Worm (Caenorhabditis elegans) whole organism, L3 larva: ENCODE measurements around the gene pde-2.
"Not testable (repeated sequence)": the region's sequence is repeated elsewhere in the genome, so short reads cannot be mapped to it uniquely, and the experiment has no call there.

Experiments used
- ZK546.5 ChIP-seq: sonication (generic microtip); optimal IDR thresholded peaks from 2 replicates; lab custom pipeline; 2017; ENCODE audit warnings: missing biosample characterization, missing genetic modification characterization
- aly-2 ChIP-seq: fragments of 150-350 bp; optimal IDR thresholded peaks from 2 replicates; lab custom pipeline; 2014; ENCODE audit warnings: missing biosample characterization, missing genetic modification characterization
- ama-1 ChIP-seq: fragments of 150-350 bp; optimal IDR thresholded peaks from 2 replicates; lab custom pipeline; 2018
- ceh-16 ChIP-seq: sonication (generic microtip); optimal IDR thresholded peaks from 2 replicates; lab custom pipeline; 2017; ENCODE audit warnings: missing biosample characterization, missing genetic modification characterization
- ceh-28 ChIP-seq: fragments of 150-350 bp; optimal IDR thresholded peaks from 2 replicates; lab custom pipeline; 2014; ENCODE audit warnings: missing biosample characterization, missing genetic modification reagents, missing genetic modification characterization
- ceh-82 ChIP-seq: fragments of 150-350 bp; optimal IDR thresholded peaks from 2 replicates; lab custom pipeline; 2014; ENCODE audit warnings: missing biosample characterization, missing genetic modification characterization
- ceh-9 ChIP-seq: sonication (generic microtip); optimal IDR thresholded peaks from 2 replicates; lab custom pipeline; 2018; ENCODE audit warnings: missing biosample characterization, missing genetic modification characterization
- daf-12 ChIP-seq: fragments of 150-350 bp; optimal IDR thresholded peaks from 2 replicates; lab custom pipeline; 2014; ENCODE audit warnings: missing biosample characterization, missing genetic modification reagents, missing genetic modification characterization
- egl-5 ChIP-seq: fragments of 150-350 bp; optimal IDR thresholded peaks from 2 replicates; lab custom pipeline; 2017; ENCODE audit warnings: missing biosample characterization, missing genetic modification reagents, missing genetic modification characterization, inconsistent platforms
- elt-1 ChIP-seq: fragments of 150-350 bp; optimal IDR thresholded peaks from 2 replicates; lab custom pipeline; 2014; ENCODE audit warnings: missing biosample characterization, missing genetic modification characterization
- elt-2 ChIP-seq: sonication (generic microtip); optimal IDR thresholded peaks from 2 replicates; lab custom pipeline; 2016; ENCODE audit warnings: missing genetic modification reagents, mild to moderate bottlenecking, missing genetic modification characterization, missing compliant biosample characterization
- fkh-2 ChIP-seq: fragments of 150-350 bp; optimal IDR thresholded peaks from 2 replicates; lab custom pipeline; 2014; ENCODE audit warnings: missing biosample characterization, missing genetic modification reagents, missing genetic modification characterization
- hmg-11 ChIP-seq: sonication (generic microtip); optimal IDR thresholded peaks from 2 replicates; lab custom pipeline; 2016; ENCODE audit warnings: missing genetic modification characterization, missing compliant biosample characterization
- jun-1 ChIP-seq: fragments of 150-350 bp; optimal IDR thresholded peaks from 2 replicates; lab custom pipeline; 2014; ENCODE audit warnings: missing biosample characterization, missing genetic modification reagents, missing genetic modification characterization
- lin-15B ChIP-seq: fragments of 150-350 bp; optimal IDR thresholded peaks from 2 replicates; lab custom pipeline; 2014; ENCODE audit warnings: missing biosample characterization, missing genetic modification characterization
- lin-39 ChIP-seq: fragments of 150-350 bp; optimal IDR thresholded peaks from 2 replicates; lab custom pipeline; 2018; ENCODE audit warnings: missing biosample characterization, missing genetic modification reagents, missing genetic modification characterization
- lsy-12 ChIP-seq: sonication (generic microtip); optimal IDR thresholded peaks from 2 replicates; lab custom pipeline; 2016; ENCODE audit warnings: mild to moderate bottlenecking, missing genetic modification characterization, missing compliant biosample characterization
- nfya-1 ChIP-seq: sonication (generic microtip); optimal IDR thresholded peaks from 2 replicates; lab custom pipeline; 2017; ENCODE audit warnings: missing genetic modification characterization, mild to moderate bottlenecking, missing compliant biosample characterization, antibody characterized with exemption, moderate library complexity; ENCODE audit not compliant: insufficient read depth
- nhr-11 ChIP-seq: fragments of 150-350 bp; optimal IDR thresholded peaks from 2 replicates; lab custom pipeline; 2014; ENCODE audit warnings: missing biosample characterization, missing genetic modification characterization
- nhr-23 ChIP-seq: fragments of 150-350 bp; optimal IDR thresholded peaks from 2 replicates; lab custom pipeline; 2014; ENCODE audit warnings: missing biosample characterization, missing genetic modification reagents, missing genetic modification characterization
- nhr-237 ChIP-seq: fragments of 150-350 bp; optimal IDR thresholded peaks from 2 replicates; lab custom pipeline; 2014; ENCODE audit warnings: missing biosample characterization, missing genetic modification characterization
- nhr-25 ChIP-seq: sonication (generic microtip); optimal IDR thresholded peaks from 2 replicates; lab custom pipeline; 2017; ENCODE audit warnings: missing biosample characterization, missing genetic modification characterization
- nhr-43 ChIP-seq: sonication (generic microtip); optimal IDR thresholded peaks from 2 replicates; lab custom pipeline; 2016; ENCODE audit warnings: mild to moderate bottlenecking, missing genetic modification characterization, missing compliant biosample characterization; ENCODE audit not compliant: poor library complexity, severe bottlenecking
- nhr-67 ChIP-seq: fragments of 150-350 bp; optimal IDR thresholded peaks from 2 replicates; lab custom pipeline; 2014; ENCODE audit warnings: missing biosample characterization, missing genetic modification characterization
- nhr-77 ChIP-seq: fragments of 150-350 bp; optimal IDR thresholded peaks from 2 replicates; lab custom pipeline; 2014; ENCODE audit warnings: missing biosample characterization, missing genetic modification characterization
- pha-4 ChIP-seq: fragments of 150-350 bp; optimal IDR thresholded peaks from 2 replicates; lab custom pipeline; 2014; ENCODE audit warnings: missing biosample characterization, missing genetic modification reagents, missing genetic modification characterization
- pqm-1 ChIP-seq: fragments of 150-350 bp; optimal IDR thresholded peaks from 2 replicates; lab custom pipeline; 2017; ENCODE audit warnings: missing biosample characterization, missing genetic modification characterization, inconsistent platforms
- sea-2 ChIP-seq: fragments of 150-350 bp; sonication (generic microtip); optimal IDR thresholded peaks from 4 replicates; lab custom pipeline; 2014; ENCODE audit warnings: missing biosample characterization, missing genetic modification reagents, missing genetic modification characterization
- skn-1 ChIP-seq: fragments of 150-350 bp; optimal IDR thresholded peaks from 2 replicates; lab custom pipeline; 2014; ENCODE audit warnings: missing biosample characterization, missing genetic modification characterization
- tbx-2 ChIP-seq: sonication (generic microtip); optimal IDR thresholded peaks from 2 replicates; lab custom pipeline; 2016; ENCODE audit warnings: mild to moderate bottlenecking, missing genetic modification characterization, missing compliant biosample characterization
- unc-62 ChIP-seq: fragments of 150-350 bp; sonication (generic microtip); optimal IDR thresholded peaks from 4 replicates; lab custom pipeline; 2014; ENCODE audit warnings: missing biosample characterization, missing genetic modification reagents, missing genetic modification characterization
- zag-1 ChIP-seq: fragments of 150-350 bp; optimal IDR thresholded peaks from 2 replicates; lab custom pipeline; 2014; ENCODE audit warnings: missing biosample characterization, missing genetic modification characterization
- ztf-11 ChIP-seq: fragments of 150-350 bp; optimal IDR thresholded peaks from 2 replicates; lab custom pipeline; 2014; ENCODE audit warnings: missing biosample characterization, missing genetic modification characterization
- ztf-4 ChIP-seq: fragments of 150-350 bp; optimal IDR thresholded peaks from 2 replicates; lab custom pipeline; 2014; ENCODE audit warnings: missing biosample characterization, missing genetic modification characterization

The pde-2 gene

ce11 chrIII:9005905-9006372 is 24.2 kb upstream of the pde-2 start, which contains the start of gene rab-6.1:
TSS of gene rab-6.1 (minus strand) at chrIII:9005955.
- not testable (repeated sequence) for TF ChIP-seq ceh-9 (tag; lab: Kevin White, UChicago); ama-1 (lab: Kevin White, UChicago); hmg-11 (tag; lab: Kevin White, UChicago)

ce11 chrIII:9004658-9005057 is 23.0 kb upstream of the pde-2 start:
- no peak for TF ChIP-seq ztf-11
- no peak for TF ChIP-seq nhr-11 (tag; lab: Kevin White, UChicago)
- no peak for TF ChIP-seq pqm-1 (tag; lab: Kevin White, UChicago)
- no peak for TF ChIP-seq elt-2
- no peak for TF ChIP-seq nhr-237 (tag; lab: Kevin White, UChicago)
- TF ChIP-seq unc-62 (GFP tag; lab: Kevin White, UChicago), result no peak
- no peak for TF ChIP-seq fkh-2 (tag; lab: Kevin White, UChicago)
- no peak for TF ChIP-seq lin-15B (tag; lab: Kevin White, UChicago)
- no peak for TF ChIP-seq elt-1
- no peak for TF ChIP-seq nhr-43 (tag; lab: Kevin White, UChicago)
- TF ChIP-seq skn-1 (tag; lab: Kevin White, UChicago), result no peak
- no peak for TF ChIP-seq ceh-16
- TF ChIP-seq zag-1 (tag; lab: Kevin White, UChicago), result no peak
- no peak for TF ChIP-seq nhr-77 (tag; lab: Kevin White, UChicago)
- TF ChIP-seq pha-4 (tag; lab: Kevin White, UChicago), result no peak
- TF ChIP-seq nhr-25 (tag; lab: Kevin White, UChicago), result no peak
- no peak for TF ChIP-seq ztf-4 (tag; lab: Kevin White, UChicago)
- TF ChIP-seq nfya-1 (tag; lab: Kevin White, UChicago), result no peak
- no peak for TF ChIP-seq daf-12 (tag; lab: Kevin White, UChicago)

- TF ChIP-seq nfya-1 (tag; lab: Kevin White, UChicago), result no peak
- no peak for TF ChIP-seq zag-1 (tag; lab: Kevin White, UChicago)
- no peak for TF ChIP-seq nhr-67
- TF ChIP-seq ceh-28 (tag; lab: Kevin White, UChicago), result no peak
- no peak for TF ChIP-seq jun-1 (tag; lab: Kevin White, UChicago)
Measured at ce11 chrIII:9002545-9002944, 20.8 kb upstream of the pde-2 start, which contains the start of the genes F59B2.15 and zif-1. TSS of gene F59B2.15 (minus strand) at chrIII:9002645. TSS of gene zif-1 (plus strand) at chrIII:9002779.

ce11 chrIII:9001899-9002298 is 20.2 kb upstream of the pde-2 start, which contains the start of gene rpn-6.2:
TSS of gene rpn-6.2 (minus strand) at chrIII:9001999.
- no peak for TF ChIP-seq ZK546.5 (tag; lab: Kevin White, UChicago)
- TF ChIP-seq fkh-2 (tag; lab: Kevin White, UChicago), result no peak
- TF ChIP-seq lsy-12 (tag; lab: Kevin White, UChicago), result no peak
- no peak for TF ChIP-seq pqm-1 (tag; lab: Kevin White, UChicago)
- TF ChIP-seq jun-1 (tag; lab: Kevin White, UChicago), result no peak
- TF ChIP-seq, all 47 proteins: peak for 0

ce11 chrIII:9001491-9001890 is 19.8 kb upstream of the pde-2 start:
- no peak for TF ChIP-seq ceh-28 (tag; lab: Kevin White, UChicago)
- TF ChIP-seq daf-12 (tag; lab: Kevin White, UChicago), result no peak
- TF ChIP-seq ceh-16, result no peak
- TF ChIP-seq nhr-77 (tag; lab: Kevin White, UChicago), result no peak
- no peak for TF ChIP-seq skn-1 (tag; lab: Kevin White, UChicago)
- no peak for TF ChIP-seq nhr-25 (tag; lab: Kevin White, UChicago)
- TF ChIP-seq sea-2 (GFP tag; lab: Kevin White, UChicago), result no peak
- no peak for TF ChIP-seq pqm-1 (tag; lab: Kevin White, UChicago)
- TF ChIP-seq lsy-12 (tag; lab: Kevin White, UChicago), result no peak
- TF ChIP-seq nhr-43 (tag; lab: Kevin White, UChicago), result no peak
- no peak for TF ChIP-seq nhr-23 (tag; lab: Kevin White, UChicago)
- TF ChIP-seq lin-39 (tag; lab: Kevin White, UChicago), result no peak
- TF ChIP-seq nhr-67, result no peak
- no peak for TF ChIP-seq egl-5 (tag; lab: Kevin White, UChicago)
- no peak for TF ChIP-seq ceh-82 (tag; lab: Kevin White, UChicago)
- no peak for TF ChIP-seq unc-62 (GFP tag; lab: Kevin White, UChicago)
- TF ChIP-seq tbx-2 (tag; lab: Kevin White, UChicago), result no peak
- no peak for TF ChIP-seq aly-2 (tag; lab: Kevin White, UChicago)
